Worm (Caenorhabditis elegans) whole organism, late embryonic: ENCODE data around the gene ippk-1.
A peak's percentile ranks its signal among the peaks of the same experiment; 100 is the strongest.

Experiments
- K09A11.1 ChIP-seq: sonication (generic microtip); optimal IDR thresholded peaks from 2 replicates; lab custom pipeline; 2017; ENCODE audit warnings: antibody characterized with exemption, mild to moderate bottlenecking, missing genetic modification characterization, missing compliant biosample characterization; ENCODE audit not compliant: insufficient read depth
- ceh-14 ChIP-seq: sonication (generic microtip); optimal IDR thresholded peaks from 2 replicates; lab custom pipeline; 2016; ENCODE audit warnings: missing genotype, missing genetic modification characterization, missing compliant biosample characterization
- ceh-18 ChIP-seq: sonication (generic microtip); optimal IDR thresholded peaks from 2 replicates; lab custom pipeline; 2016; ENCODE audit warnings: missing genetic modification characterization, missing compliant biosample characterization
- ceh-19 ChIP-seq: fragments of 200-800 bp; sonication (Bioruptor generic); optimal IDR thresholded peaks from 2 replicates; lab custom pipeline; 2018; ENCODE audit warnings: mild to moderate bottlenecking, missing genetic modification characterization, missing compliant biosample characterization
- ceh-2 ChIP-seq: sonication (generic microtip); optimal IDR thresholded peaks from 2 replicates; lab custom pipeline; 2016; ENCODE audit warnings: missing genotype, missing genetic modification characterization, missing compliant biosample characterization
- ceh-24 ChIP-seq: sonication (generic microtip); optimal IDR thresholded peaks from 2 replicates; lab custom pipeline; 2016; ENCODE audit warnings: mild to moderate bottlenecking, missing genetic modification characterization, missing compliant biosample characterization
- ceh-31 ChIP-seq: sonication (generic microtip); optimal IDR thresholded peaks from 2 replicates; lab custom pipeline; 2016; ENCODE audit warnings: missing genetic modification characterization, missing compliant biosample characterization
- ceh-45 ChIP-seq: fragments of 200-800 bp; sonication (Bioruptor generic); IDR thresholded peaks from 2 replicates; pipeline ENCODE4 v1.3.6; 2022; ENCODE audit warnings: missing genetic modification reagents, missing genetic modification characterization, missing compliant biosample characterization
- ceh-48 ChIP-seq: sonication (generic microtip); optimal IDR thresholded peaks from 2 replicates; lab custom pipeline; 2016; ENCODE audit warnings: missing genetic modification characterization, inconsistent platforms, missing compliant biosample characterization
- ceh-6 ChIP-seq: fragments of 200-800 bp; sonication (Bioruptor generic); optimal IDR thresholded peaks from 2 replicates; lab custom pipeline; 2018; ENCODE audit warnings: mild to moderate bottlenecking, missing genetic modification characterization, missing compliant biosample characterization
- dmd-4 ChIP-seq: sonication (generic microtip); optimal IDR thresholded peaks from 2 replicates; lab custom pipeline; 2016; ENCODE audit warnings: borderline replicate concordance, missing genetic modification characterization, missing compliant biosample characterization
- elt-2 ChIP-seq: sonication (generic microtip); optimal IDR thresholded peaks from 2 replicates; lab custom pipeline; 2016; ENCODE audit warnings: missing genetic modification reagents, missing genetic modification characterization, missing compliant biosample characterization
- fkh-10 ChIP-seq: fragments of 150-350 bp; optimal IDR thresholded peaks from 2 replicates; lab custom pipeline; 2014; ENCODE audit warnings: missing biosample characterization, missing genetic modification reagents, missing genetic modification characterization
- hlh-13 ChIP-seq: fragments of 200-800 bp; sonication (Bioruptor generic); optimal IDR thresholded peaks from 2 replicates; lab custom pipeline; 2018; ENCODE audit warnings: mild to moderate bottlenecking, missing genetic modification characterization, missing compliant biosample characterization
- hlh-15 ChIP-seq: sonication (generic microtip); optimal IDR thresholded peaks from 2 replicates; lab custom pipeline; 2016; ENCODE audit warnings: missing genetic modification characterization, missing compliant biosample characterization
- hlh-6 ChIP-seq: sonication (generic microtip); optimal IDR thresholded peaks from 2 replicates; lab custom pipeline; 2016; ENCODE audit warnings: missing genotype, missing genetic modification characterization, missing compliant biosample characterization
- hlh-8 ChIP-seq: sonication (generic microtip); optimal IDR thresholded peaks from 2 replicates; lab custom pipeline; 2016; ENCODE audit warnings: missing genotype, missing genetic modification characterization, missing compliant biosample characterization
- nfya-1 ChIP-seq: sonication (generic microtip); optimal IDR thresholded peaks from 2 replicates; lab custom pipeline; 2017; ENCODE audit warnings: missing genetic modification characterization, mild to moderate bottlenecking, missing compliant biosample characterization, antibody characterized with exemption, moderate library complexity
- nhr-11 ChIP-seq: fragments of 150-350 bp; optimal IDR thresholded peaks from 2 replicates; lab custom pipeline; 2014; ENCODE audit warnings: missing biosample characterization, missing genetic modification characterization
- nhr-232 ChIP-seq: sonication (generic microtip); optimal IDR thresholded peaks from 2 replicates; lab custom pipeline; 2016; ENCODE audit warnings: missing genetic modification characterization, missing compliant biosample characterization
- odd-2 ChIP-seq: sonication (generic microtip); optimal IDR thresholded peaks from 2 replicates; lab custom pipeline; 2017; ENCODE audit warnings: antibody characterized with exemption, mild to moderate bottlenecking, missing genetic modification characterization, missing compliant biosample characterization
- pag-3 ChIP-seq: sonication (generic microtip); optimal IDR thresholded peaks from 2 replicates; lab custom pipeline; 2016; ENCODE audit warnings: missing compliant biosample characterization, missing genetic modification characterization, borderline replicate concordance
- pat-9 ChIP-seq: fragments of 200-800 bp; sonication (Bioruptor generic); optimal IDR thresholded peaks from 2 replicates; lab custom pipeline; 2018; ENCODE audit warnings: mild to moderate bottlenecking, missing genetic modification characterization, moderate library complexity, missing compliant biosample characterization
- pax-1 ChIP-seq: fragments of 150-350 bp; optimal IDR thresholded peaks from 2 replicates; lab custom pipeline; 2014; ENCODE audit warnings: missing biosample characterization, missing genetic modification characterization
- pha-4 ChIP-seq: fragments of 150-350 bp; optimal IDR thresholded peaks from 2 replicates; lab custom pipeline; 2018; ENCODE audit warnings: missing biosample characterization, missing genetic modification reagents, missing genetic modification characterization
- sox-2 ChIP-seq: fragments of 200-800 bp; sonication (Bioruptor generic); IDR thresholded peaks from 2 replicates; pipeline ENCODE4 v1.3.6; 2022; ENCODE audit warnings: missing genetic modification reagents, missing genetic modification characterization, missing compliant biosample characterization
- sox-4 ChIP-seq: sonication (generic microtip); optimal IDR thresholded peaks from 2 replicates; lab custom pipeline; 2017; ENCODE audit warnings: mild to moderate bottlenecking, missing genetic modification characterization, inconsistent platforms, missing compliant biosample characterization
- syd-9 ChIP-seq: sonication (generic microtip); optimal IDR thresholded peaks from 2 replicates; lab custom pipeline; 2016; ENCODE audit warnings: mild to moderate bottlenecking, missing genetic modification characterization, moderate library complexity, missing compliant biosample characterization
- tbx-2 ChIP-seq: sonication (generic microtip); optimal IDR thresholded peaks from 2 replicates; lab custom pipeline; 2016; ENCODE audit warnings: missing genetic modification characterization, missing compliant biosample characterization
- tbx-7 ChIP-seq: sonication (generic microtip); optimal IDR thresholded peaks from 2 replicates; lab custom pipeline; 2016; ENCODE audit warnings: missing genotype, missing genetic modification characterization, missing compliant biosample characterization
- ttx-3 ChIP-seq: sonication (generic microtip); optimal IDR thresholded peaks from 2 replicates; lab custom pipeline; 2016; ENCODE audit warnings: missing genetic modification reagents, missing genetic modification characterization, missing compliant biosample characterization
- unc-42 ChIP-seq: sonication (generic microtip); optimal IDR thresholded peaks from 2 replicates; lab custom pipeline; 2016; ENCODE audit warnings: missing genotype, missing genetic modification characterization, missing compliant biosample characterization
- zip-5 ChIP-seq: sonication (generic microtip); optimal IDR thresholded peaks from 2 replicates; lab custom pipeline; 2016; ENCODE audit warnings: missing genetic modification characterization, missing compliant biosample characterization

The ippk-1 gene

ce11 chrII:12071243-12071642, 28.5 kb downstream of the ippk-1 start:
- TF ChIP-seq ttx-3 (tag; lab: Kevin White, UChicago) (no peak), ceh-2 (no peak), fkh-10 (GFP tag; lab: Kevin White, UChicago) (no peak)

DNA sequence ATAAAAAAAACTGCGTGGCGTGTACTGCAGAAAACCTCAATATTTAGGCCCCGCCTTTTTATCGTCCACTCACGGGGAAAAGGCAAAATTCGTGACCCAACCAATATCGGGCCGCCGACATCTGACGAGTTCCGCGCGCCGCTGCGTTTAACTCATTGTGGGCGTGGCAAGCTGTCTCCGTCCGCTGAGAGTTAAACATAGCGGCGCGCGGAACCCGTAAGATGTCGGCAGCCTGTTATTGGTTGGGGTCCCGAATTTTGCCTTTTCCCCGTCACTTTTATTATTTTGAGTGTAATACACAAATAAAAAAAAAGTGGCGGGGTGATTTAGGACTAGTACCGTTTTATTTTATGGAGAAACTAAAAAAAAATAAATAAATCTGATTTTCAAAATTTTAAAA, 33.6 kb downstream of the ippk-1 start:
- no peak for TF ChIP-seq ceh-2
- no peak for TF ChIP-seq odd-2 (tag; lab: Kevin White, UChicago)
- no peak for TF ChIP-seq zip-5 (tag; lab: Kevin White, UChicago)
- no peak for TF ChIP-seq ceh-48 (tag; lab: Kevin White, UChicago)
- TF ChIP-seq ceh-18 (tag; lab: Kevin White, UChicago): no peak
- TF ChIP-seq hlh-15 (tag; lab: Kevin White, UChicago): no peak
- TF ChIP-seq pax-1 (tag; lab: Kevin White, UChicago): no peak
- no peak for TF ChIP-seq tbx-2 (tag; lab: Kevin White, UChicago)
- no peak for TF ChIP-seq ceh-24 (tag; lab: Kevin White, UChicago)
- TF ChIP-seq hlh-8: no peak
- no peak for TF ChIP-seq ceh-45
- no peak for TF ChIP-seq nfya-1
- TF ChIP-seq K09A11.1 (tag; lab: Kevin White, UChicago): no peak
- TF ChIP-seq ceh-14 (tag; lab: Kevin White, UChicago): no peak
- no peak for TF ChIP-seq unc-42 (tag; lab: Kevin White, UChicago)
- TF ChIP-seq ttx-3 (tag; lab: Kevin White, UChicago): no peak

- TF ChIP-seq nhr-11: no peak
- TF ChIP-seq tbx-2 (tag; lab: Kevin White, UChicago): no peak
- no peak for TF ChIP-seq nhr-232 (tag; lab: Kevin White, UChicago)
- TF ChIP-seq tbx-7: no peak
- TF ChIP-seq hlh-13 (GFP tag; lab: Kevin White, UChicago): no peak
- TF ChIP-seq, all 69 proteins: peak for 0
Measured at ce11 chrII:12077281-12077680, 34.6 kb downstream of the ippk-1 start.

DNA sequence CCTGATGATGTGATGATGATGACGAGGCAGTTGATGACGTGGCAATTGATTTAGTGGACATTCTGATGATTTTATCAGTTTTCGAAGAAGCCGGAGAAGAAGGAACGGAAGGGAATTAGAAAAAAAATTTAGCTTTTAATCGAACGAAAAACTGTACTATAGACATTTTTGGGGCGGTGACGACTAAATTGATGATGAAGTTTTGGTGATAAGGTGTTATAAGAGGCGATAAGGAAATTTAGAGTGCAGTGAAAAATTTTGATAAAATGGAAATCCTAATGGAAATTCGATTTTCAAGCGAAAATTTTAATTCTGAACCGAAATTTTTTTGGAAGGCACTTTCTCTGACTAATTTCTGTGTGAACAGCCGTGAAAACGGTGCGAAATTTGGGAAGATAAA, 37.3 kb downstream of the ippk-1 start:
- TF ChIP-seq elt-2 (tag; lab: Kevin White, UChicago): peak; percentile 28
- TF ChIP-seq sox-2: no peak
- TF ChIP-seq, all 69 proteins: peak for 1

- TF ChIP-seq pag-3 (tag; lab: Kevin White, UChicago): no peak
- TF ChIP-seq dmd-4: no peak
- no peak for TF ChIP-seq syd-9
- TF ChIP-seq ceh-19: no peak
- TF ChIP-seq sox-4 (tag; lab: Kevin White, UChicago): no peak
- no peak for TF ChIP-seq ceh-31
- TF ChIP-seq fkh-10 (GFP tag; lab: Kevin White, UChicago): no peak
- TF ChIP-seq ceh-6: no peak
- TF ChIP-seq pha-4 (tag; lab: Kevin White, UChicago): no peak
- TF ChIP-seq hlh-13 (GFP tag; lab: Kevin White, UChicago): no peak
- TF ChIP-seq hlh-6 (tag; lab: Kevin White, UChicago): no peak
- no peak for TF ChIP-seq ceh-2
- no peak for TF ChIP-seq pat-9
Measured at ce11 chrII:12081454-12081853, 38.7 kb downstream of the ippk-1 start.

DNA sequence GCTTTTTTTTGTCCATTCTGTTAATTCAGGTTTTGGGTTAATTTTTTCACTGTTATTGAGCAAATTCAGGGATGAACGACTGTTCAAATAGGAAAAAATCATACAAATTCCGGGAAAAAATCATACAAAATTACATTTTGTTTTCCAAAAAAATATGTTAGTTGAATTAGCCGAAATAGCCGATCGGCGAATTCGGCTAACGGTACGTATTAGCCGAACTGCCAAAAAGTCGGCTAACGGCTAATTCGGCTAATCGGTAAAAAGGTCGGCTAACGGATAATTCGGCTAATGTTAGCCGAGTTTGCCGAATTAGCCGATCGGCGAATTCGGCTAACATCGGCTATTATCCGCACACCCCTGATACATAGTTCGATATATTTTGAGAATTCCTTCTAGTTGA, 39.4 kb downstream of the ippk-1 start:
- TF ChIP-seq K09A11.1 (tag; lab: Kevin White, UChicago): peak; percentile 94
